Worm (Caenorhabditis elegans): ENCODE measurements around the gene Y39A1A.17.

Gene Y39A1A.17

ce11 chrIII:10739902-10740301, 49.0 kb upstream of the Y39A1A.17 start (continued):
- no peak for TF ChIP-seq efl-3 (GFP tag; optimal IDR thresholded peaks at IDR 0.05)
- TF ChIP-seq fkh-4 (tag; optimal IDR thresholded peaks at IDR 0.05; ENCODE audit: borderline replicate concordance) = no peak
- TF ChIP-seq hpl-2 (GFP tag; optimal IDR thresholded peaks at IDR 0.05) = no peak
- TF ChIP-seq nhr-76 (tag; optimal IDR thresholded peaks at IDR 0.05) = no peak
- TF ChIP-seq unc-98 (GFP tag; IDR thresholded peaks at IDR 0.05) = no peak
- TF ChIP-seq lin-14 (GFP tag; optimal IDR thresholded peaks at IDR 0.05) = peak; percentile 66
- TF ChIP-seq vab-15 (tag; optimal IDR thresholded peaks at IDR 0.05) = no peak
- TF ChIP-seq lin-15B (tag; optimal IDR thresholded peaks at IDR 0.05) = no peak
- peak; percentile 47 for TF ChIP-seq nhr-20 (tag; optimal IDR thresholded peaks at IDR 0.05)
- no peak for TF ChIP-seq nhr-19 (GFP tag; conservative IDR thresholded peaks at IDR 0.05)
- TF ChIP-seq swsn-7 (tag; optimal IDR thresholded peaks at IDR 0.05) = peak; percentile 53
- no peak for TF ChIP-seq ceh-90 (tag; optimal IDR thresholded peaks at IDR 0.05)
- peak; percentile 17 for TF ChIP-seq nhr-90 (tag; optimal IDR thresholded peaks at IDR 0.05; ENCODE audit: poor library complexity)
- no peak for TF ChIP-seq aly-2 (tag; optimal IDR thresholded peaks at IDR 0.05)
- no peak for TF ChIP-seq zag-1 (tag; optimal IDR thresholded peaks at IDR 0.05)
- no peak; the same call in 1 of the 2 replicates for TF ChIP-seq isw-1 (GFP tag; IDR thresholded peaks at IDR 0.05)
- peak; percentile 21 to 70 for TF ChIP-seq lsy-2 (tag; optimal IDR thresholded peaks at IDR 0.05)
- no peak for TF ChIP-seq C16A3.4 (tag; optimal IDR thresholded peaks at IDR 0.05)
- TF ChIP-seq mdl-1 (tag; optimal IDR thresholded peaks at IDR 0.05) = peak in 1 of 2 experiments; percentile 24
- TF ChIP-seq fos-1 (tag; optimal IDR thresholded peaks at IDR 0.05) = peak; percentile 49
- no peak for TF ChIP-seq hlh-17 (GFP tag; optimal IDR thresholded peaks at IDR 0.05; ENCODE audit: borderline replicate concordance)
- no peak for TF ChIP-seq snpc-4 (tag; optimal IDR thresholded peaks at IDR 0.05)
- no peak for TF ChIP-seq alr-1 (tag; optimal IDR thresholded peaks at IDR 0.05; ENCODE audit: borderline replicate concordance)
- peak; percentile 71 for TF ChIP-seq fkh-8 (tag; optimal IDR thresholded peaks at IDR 0.05)
- TF ChIP-seq egl-13 (tag; optimal IDR thresholded peaks at IDR 0.05) = peak; percentile 33
- TF ChIP-seq ets-5 (GFP tag; IDR thresholded peaks at IDR 0.05) = no peak
- TF ChIP-seq ceh-8 (GFP tag; optimal IDR thresholded peaks at IDR 0.05) = no peak
- TF ChIP-seq nhr-85 (tag) = peak; percentile 70
- no peak for TF ChIP-seq unc-62 (GFP tag; optimal IDR thresholded peaks at IDR 0.05)
- TF ChIP-seq aha-1 (tag; optimal IDR thresholded peaks at IDR 0.05) = no peak
- peak; percentile 71 for TF ChIP-seq snu-23 (GFP tag; optimal IDR thresholded peaks at IDR 0.05)
- no peak for TF ChIP-seq pqm-1 (tag; optimal IDR thresholded peaks at IDR 0.05)
- no peak for TF ChIP-seq ztf-4 (tag; optimal IDR thresholded peaks at IDR 0.05)
- TF ChIP-seq nhr-77 (tag; optimal IDR thresholded peaks at IDR 0.05) = no peak
- TF ChIP-seq mef-2 (tag; optimal IDR thresholded peaks at IDR 0.05) = no peak
- TF ChIP-seq nhr-237 (tag; optimal IDR thresholded peaks at IDR 0.05) = no peak
- peak; percentile 48 for TF ChIP-seq dsc-1 (tag; optimal IDR thresholded peaks at IDR 0.05)
- TF ChIP-seq C04F5.9 (tag; optimal IDR thresholded peaks at IDR 0.05) = no peak
- no peak for TF ChIP-seq tlp-1 (tag; optimal IDR thresholded peaks at IDR 0.05)
- TF ChIP-seq jun-1 (tag; optimal IDR thresholded peaks at IDR 0.05) = peak; percentile 4
- TF ChIP-seq unc-30 (tag; optimal IDR thresholded peaks at IDR 0.05) = no peak
- TF ChIP-seq fkh-10 (GFP tag; optimal IDR thresholded peaks at IDR 0.05) = no peak

- TF ChIP-seq efl-1 (optimal IDR thresholded peaks at IDR 0.05) (no peak), efl-1 (GFP tag; optimal IDR thresholded peaks at IDR 0.05 in 1 of 2) (peak in 1 of 2 experiments; percentile 89), dpl-1 (GFP tag; optimal IDR thresholded peaks at IDR 0.05) (no peak), zip-4 (GFP tag; optimal IDR thresholded peaks at IDR 0.05) (no peak)
Measured at ce11 chrIII:10739455-10739854, 48.5 kb upstream of the Y39A1A.17 start, which contains the start of gene smap-1. smap-1 (minus strand) TSS chrIII:10739792.
